Fruit fly (Drosophila melanogaster): ENCODE results near the gene TotE.

The TotE gene

DNA sequence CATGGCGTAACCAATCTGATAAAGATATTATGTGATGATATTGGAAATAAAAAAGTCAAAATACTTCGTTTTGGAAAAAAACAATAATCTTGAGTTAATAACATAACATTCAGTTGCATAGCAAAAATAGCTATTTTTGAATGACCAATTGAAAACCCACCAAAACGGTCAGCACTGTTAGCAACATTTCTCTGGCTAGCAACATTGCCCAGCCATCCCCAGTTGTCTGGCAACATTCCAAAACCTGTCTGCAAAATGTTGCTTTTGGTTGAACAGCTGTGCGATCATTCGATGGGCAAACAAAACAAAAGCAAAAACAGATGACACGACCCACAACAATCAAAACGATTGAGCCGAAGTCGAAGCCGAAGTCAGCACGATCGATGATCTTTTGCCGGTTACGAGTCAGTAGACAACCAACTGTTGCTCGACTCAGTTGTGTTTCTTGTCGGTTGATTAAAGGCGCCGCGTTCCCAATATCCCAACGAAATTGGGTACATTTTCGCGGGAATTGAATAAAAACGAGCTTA is 47.7 kb downstream of the TotE start (continued):
- TF ChIP-seq gfzf (GFP tag; optimal IDR thresholded peaks at IDR 0.05) (no peak), lola (GFP tag; optimal IDR thresholded peaks at IDR 0.05) (peak in 1 of 3 experiments; percentile 96), Oli (tag; optimal IDR thresholded peaks at IDR 0.05) (peak; percentile 96), CG2875 (GFP tag; optimal IDR thresholded peaks at IDR 0.05) (peak; percentile 95), CG33557 (GFP tag; optimal IDR thresholded peaks at IDR 0.05) (peak; percentile 90), Sry-δ (GFP tag; optimal IDR thresholded peaks at IDR 0.05) (peak; percentile 65), Chrac-16 (GFP tag; optimal IDR thresholded peaks at IDR 0.05) (peak; percentile 94), Tbp (GFP tag; optimal IDR thresholded peaks at IDR 0.05) (peak; percentile 10), CG34422 (GFP tag; IDR thresholded peaks at IDR 0.05) (peak; percentile 95), CG12391 (tag; optimal IDR thresholded peaks at IDR 0.05) (peak; percentile 98), z (GFP tag; IDR thresholded peaks at IDR 0.05) (0 out of 3 replicates have a peak, but pooled peaks have one; percentile 61), fru (optimal IDR thresholded peaks at IDR 0.05) (no peak), YL-1 (GFP tag; optimal IDR thresholded peaks at IDR 0.05) (peak; percentile 60), CG7357 (GFP tag; IDR thresholded peaks at IDR 0.05) (peak; percentile 77), salm (tag; optimal IDR thresholded peaks at IDR 0.05) (peak; percentile 94), CG12299 (tag; optimal IDR thresholded peaks at IDR 0.05) (peak; percentile 92), her (GFP tag; optimal IDR thresholded peaks at IDR 0.05) (peak; percentile 95), CG11093 (GFP tag; IDR thresholded peaks at IDR 0.05) (peak; percentile 74; the same call in 2 of the 3 replicates), dysf (GFP tag; IDR thresholded peaks at IDR 0.05) (peak; percentile 92), ssp (GFP tag; IDR thresholded peaks at IDR 0.05) (peak; percentile 77), ro (GFP tag; IDR thresholded peaks at IDR 0.05) (peak; percentile 49), bcd (GFP tag; optimal IDR thresholded peaks at IDR 0.05) (peak; percentile 90), schlank (tag; optimal IDR thresholded peaks at IDR 0.05) (peak; percentile 84), danr (GFP tag; IDR thresholded peaks at IDR 0.05) (peak; percentile 56; the same call in 1 of the 2 replicates), amos (GFP tag; IDR thresholded peaks at IDR 0.05; ENCODE audit: partially characterized antibody) (peak; percentile 16; the same call in 1 of the 2 replicates), BtbVII (GFP tag; optimal IDR thresholded peaks at IDR 0.05) (peak; percentile 91), CoRest (tag; optimal IDR thresholded peaks at IDR 0.05) (peak; percentile 96), Atf-2 (GFP tag; optimal IDR thresholded peaks at IDR 0.05) (peak; percentile 92), ATbp (GFP tag; optimal IDR thresholded peaks at IDR 0.05) (peak; percentile 97), CG12942 (GFP tag; optimal IDR thresholded peaks at IDR 0.05) (peak; percentile 93), slou (GFP tag; optimal IDR thresholded peaks at IDR 0.05) (peak; percentile 75), inv (GFP tag; IDR thresholded peaks at IDR 0.05; ENCODE audit: partially characterized antibody) (no peak), corto (GFP tag; optimal IDR thresholded peaks at IDR 0.05) (peak; percentile 34), CG18599 (GFP tag; optimal IDR thresholded peaks at IDR 0.05) (peak; percentile 93), tup (GFP tag; optimal IDR thresholded peaks at IDR 0.05) (peak; percentile 88), CG5953 (GFP tag; IDR thresholded peaks at IDR 0.05) (peak; percentile 96), da (GFP tag; optimal IDR thresholded peaks at IDR 0.05) (peak; percentile 88), fd3F (GFP tag; optimal IDR thresholded peaks at IDR 0.05) (peak; percentile 94), vfl (GFP tag; optimal IDR thresholded peaks at IDR 0.05) (peak; percentile 86), ac (GFP tag; optimal IDR thresholded peaks at IDR 0.05) (peak; percentile 68), CG8290 (GFP tag; optimal IDR thresholded peaks at IDR 0.05) (peak; percentile 86), CG8290 (tag; optimal IDR thresholded peaks at IDR 0.05) (peak; percentile 8 to 97), toy (GFP tag; IDR thresholded peaks at IDR 0.05) (peak; percentile 76), chif (GFP tag; optimal IDR thresholded peaks at IDR 0.05) (peak; percentile 95 to 96), ranshi (GFP tag; IDR thresholded peaks at IDR 0.05) (peak; percentile 95), sima (GFP tag; optimal IDR thresholded peaks at IDR 0.05) (peak; percentile 87), CG17568 (GFP tag; optimal IDR thresholded peaks at IDR 0.05) (peak; percentile 92), Drgx (GFP tag; IDR thresholded peaks at IDR 0.05) (peak; percentile 93), CG4328 (GFP tag; optimal IDR thresholded peaks at IDR 0.05) (peak; percentile 54), GATAe (GFP tag; conservative IDR thresholded peaks at IDR 0.05) (peak; percentile 60)

All from whole organism, embryonic.